Worm (Caenorhabditis elegans): ENCODE measurements around the gene T25B9.1.

- TF ChIP-seq sdc-2 (tag; optimal IDR thresholded peaks at IDR 0.05) (no peak), nhr-11 (tag; optimal IDR thresholded peaks at IDR 0.05) (no peak), pha-4 (tag; optimal IDR thresholded peaks at IDR 0.05) (no peak), K09A11.1 (tag; optimal IDR thresholded peaks at IDR 0.05; ENCODE audit: insufficient read depth) (no peak), ama-1 (optimal IDR thresholded peaks at IDR 0.05) (no peak)
Measured at ce11 chrIV:10706090-10706489, 43.9 kb downstream of the T25B9.1 start, which contains the start of gene R102.6.
